Worm (Caenorhabditis elegans) whole organism, young adult: Measurements from ENCODE around the gene noa-1.

Experiments used
- nfya-2 ChIP-seq: fragments of 200-800 bp; sonication (Bioruptor generic); IDR thresholded peaks from 2 replicates; pipeline ENCODE4 v1.3.6; 2022; ENCODE audit warnings: missing genetic modification reagents, missing genetic modification characterization, missing compliant biosample characterization
- nhr-120 ChIP-seq: fragments of 200-800 bp; sonication (Bioruptor generic); IDR thresholded peaks from 2 replicates; pipeline ENCODE4 v1.3.6; 2022; ENCODE audit warnings: missing genetic modification characterization, missing compliant biosample characterization
- ztf-6 ChIP-seq: fragments of 200-800 bp; sonication (Bioruptor generic); IDR thresholded peaks from 2 replicates; pipeline ENCODE4 v1.3.6; 2022; ENCODE audit warnings: missing genetic modification reagents, missing genetic modification characterization, missing compliant biosample characterization

DNA sequence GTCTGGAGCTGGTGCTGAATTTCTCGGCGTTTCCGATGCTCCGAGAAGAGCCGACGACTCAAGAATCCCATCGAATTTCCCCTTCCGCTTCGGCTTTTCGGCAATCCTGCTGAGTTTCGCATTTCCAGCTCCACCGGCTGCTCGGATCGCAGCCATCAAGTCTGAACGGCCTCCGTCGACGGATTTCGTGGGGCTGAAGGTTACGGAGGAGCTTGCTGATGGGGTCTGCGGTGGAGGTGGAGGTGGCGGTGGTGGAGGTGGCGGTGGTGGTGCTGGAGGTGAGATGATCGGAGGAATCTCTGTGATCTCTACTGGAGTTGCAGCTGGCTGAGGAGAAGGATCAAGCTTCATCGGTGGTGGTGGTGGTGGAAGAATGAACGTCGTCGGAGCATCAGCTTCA is 2.1 kb upstream of the noa-1 start:
- TF ChIP-seq ztf-6 (GFP tag; lab: Robert Waterston, UW) (no peak), nfya-2 (GFP tag; lab: Robert Waterston, UW) (no peak), nhr-120 (no peak)
